Worm (Caenorhabditis elegans): ENCODE data around the gene nhr-211.

The nhr-211 gene

ce11 chrV:536571-536970 lies 49.8 kb downstream of the nhr-211 start, which contains the start of gene C14C6.5:
TSS of gene C14C6.5 (plus strand) at chrV:536628.
- TF ChIP-seq nhr-12 (tag; optimal IDR thresholded peaks at IDR 0.05), result no peak
- TF ChIP-seq unc-62 (GFP tag; optimal IDR thresholded peaks at IDR 0.05), result no peak
- no peak for TF ChIP-seq lin-13 (GFP tag; optimal IDR thresholded peaks at IDR 0.05)
- no peak for TF ChIP-seq mbf-1 (tag; optimal IDR thresholded peaks at IDR 0.05)
- no peak for TF ChIP-seq R02D3.7 (tag; optimal IDR thresholded peaks at IDR 0.05)
- no peak for TF ChIP-seq peb-1 (tag; optimal IDR thresholded peaks at IDR 0.05)
- no peak for TF ChIP-seq snpc-4 (tag; optimal IDR thresholded peaks at IDR 0.05)
- TF ChIP-seq nhr-129 (tag; optimal IDR thresholded peaks at IDR 0.05), result no peak
- TF ChIP-seq nhr-21 (tag; optimal IDR thresholded peaks at IDR 0.05), result no peak
- no peak for TF ChIP-seq sem-4 (tag; optimal IDR thresholded peaks at IDR 0.05)
- TF ChIP-seq ztf-11 (tag; optimal IDR thresholded peaks at IDR 0.05), result no peak
- no peak for TF ChIP-seq alr-1 (tag; optimal IDR thresholded peaks at IDR 0.05)
- no peak for TF ChIP-seq nhr-237 (tag; optimal IDR thresholded peaks at IDR 0.05)

Measured in whole organism, L2 larva.